Worm (Caenorhabditis elegans) whole organism, L2 larva: ENCODE data around the gene T21D12.11.

ENCODE experiments used
- aly-2 ChIP-seq: fragments of 150-350 bp; optimal IDR thresholded peaks from 2 replicates; lab custom pipeline; 2014; ENCODE audit warnings: missing biosample characterization, missing genetic modification characterization
- ama-1 ChIP-seq: fragments of 150-350 bp; optimal IDR thresholded peaks from 2 replicates; lab custom pipeline; 2018; ENCODE audit warnings: inconsistent platforms
- ceh-16 ChIP-seq: fragments of 150-350 bp; optimal IDR thresholded peaks from 2 replicates; lab custom pipeline; 2014; ENCODE audit warnings: missing biosample characterization, missing genetic modification characterization
- egl-27 ChIP-seq: sonication (generic microtip); optimal IDR thresholded peaks from 3 replicates; lab custom pipeline; 2017; ENCODE audit warnings: missing biosample characterization, missing genetic modification reagents, missing genetic modification characterization
- lin-13 ChIP-seq: fragments of 150-350 bp; optimal IDR thresholded peaks from 2 replicates; lab custom pipeline; 2014; ENCODE audit warnings: missing biosample characterization, missing genetic modification reagents, missing genetic modification characterization
- nhr-11 ChIP-seq: fragments of 150-350 bp; optimal IDR thresholded peaks from 2 replicates; lab custom pipeline; 2014; ENCODE audit warnings: missing biosample characterization, missing genetic modification characterization
- sma-9 ChIP-seq, 2 experiments: fragments of 150-350 bp in 1 of 2; sonication (generic microtip) in 1 of 2; optimal IDR thresholded peaks; 2 replicates each; lab custom pipeline; 2014 to 2016; ENCODE audit warnings: missing genetic modification characterization in 2 of 2, mild to moderate bottlenecking in 1 of 2, missing biosample characterization in 1 of 2, missing compliant biosample characterization in 1 of 2, missing genetic modification reagents in 1 of 2, moderate library complexity in 1 of 2
- unc-39 ChIP-seq: fragments of 150-350 bp; optimal IDR thresholded peaks from 2 replicates; lab custom pipeline; 2014; ENCODE audit warnings: missing biosample characterization, missing genetic modification characterization
- unc-62 ChIP-seq: fragments of 150-350 bp; optimal IDR thresholded peaks from 2 replicates; lab custom pipeline; 2014; ENCODE audit warnings: missing biosample characterization, missing genetic modification reagents, missing genetic modification characterization
- ztf-11 ChIP-seq: sonication (generic microtip); optimal IDR thresholded peaks from 2 replicates; lab custom pipeline; 2017; ENCODE audit warnings: missing biosample characterization, missing genetic modification characterization

DNA sequence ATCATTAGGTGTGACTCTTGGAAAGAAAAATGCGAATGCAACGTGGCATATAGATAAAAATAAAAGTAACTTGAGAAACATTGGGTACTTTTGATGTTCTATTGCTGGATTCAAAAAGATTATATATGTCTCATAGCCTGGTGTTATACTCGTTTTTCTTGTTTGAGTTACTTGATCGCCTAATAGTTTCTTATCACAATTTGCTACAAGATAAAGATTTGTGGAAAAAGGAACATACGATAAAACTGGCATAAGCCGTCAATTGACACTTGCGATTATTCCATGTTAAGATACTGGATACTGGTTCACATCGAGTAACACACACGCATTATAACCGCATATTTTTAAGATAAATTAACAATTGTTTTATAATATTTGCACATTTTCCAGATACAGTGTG is 16.8 kb upstream of the T21D12.11 start, which contains the start of gene grl-19:
- TF ChIP-seq egl-27 (tag; lab: Kevin White, UChicago) (no peak), nhr-11 (no peak), sma-9 (GFP tag; optimal IDR thresholded peaks at IDR 0.05; lab: Kevin White, UChicago) (no peak), sma-9 (tag; optimal IDR thresholded peaks at IDR 0.05; lab: Kevin White, UChicago) (no peak), ztf-11 (tag; lab: Kevin White, UChicago) (no peak), lin-13 (no peak), unc-62 (no peak), unc-39 (no peak), ceh-16 (tag; lab: Kevin White, UChicago) (no peak), ama-1 (lab: Kevin White, UChicago) (no peak), aly-2 (tag; lab: Kevin White, UChicago) (no peak)
